Fruit fly (Drosophila melanogaster): ENCODE measurements around the gene CG31524.

dm6 chr3R:30472331-30472730 is 41.8 kb downstream of the CG31524 start:
- TF ChIP-seq CG10147 (GFP tag; optimal IDR thresholded peaks at IDR 0.05) (no peak), Fer3 (tag; optimal IDR thresholded peaks at IDR 0.05) (no peak), B-H2 (GFP tag; optimal IDR thresholded peaks at IDR 0.05) (no peak), NC2α (GFP tag; optimal IDR thresholded peaks at IDR 0.05) (no peak), kay (GFP tag; optimal IDR thresholded peaks at IDR 0.05) (no peak), Hr78 (GFP tag; optimal IDR thresholded peaks at IDR 0.05) (no peak), CG15696 (tag; optimal IDR thresholded peaks at IDR 0.05) (no peak), Spps (tag; optimal IDR thresholded peaks at IDR 0.05) (no peak), emc (GFP tag; optimal IDR thresholded peaks at IDR 0.05) (no peak), bbx (GFP tag; IDR thresholded peaks at IDR 0.05; ENCODE audit: partially characterized antibody) (no peak)

Measured in whole organism, embryonic.